Fruit fly (Drosophila melanogaster): Measurements from ENCODE around the gene Serinc.

The Serinc gene

dm6 chr3L:16385252-16385879 is 27.2 kb upstream of the Serinc start (continued):
- no peak for TF ChIP-seq ara (GFP tag; IDR thresholded peaks at IDR 0.05)
- TF ChIP-seq Usf (GFP tag; optimal IDR thresholded peaks at IDR 0.05) = no peak
- no peak for TF ChIP-seq CG12071 (GFP tag; optimal IDR thresholded peaks at IDR 0.05)
- peak; percentile 74 for TF ChIP-seq nom (GFP tag; optimal IDR thresholded peaks at IDR 0.05)
- TF ChIP-seq bcd (GFP tag; optimal IDR thresholded peaks at IDR 0.05) = no peak
- TF ChIP-seq repo (GFP tag; optimal IDR thresholded peaks at IDR 0.05) = no peak
- no peak for TF ChIP-seq CG2116 (GFP tag; optimal IDR thresholded peaks at IDR 0.05)
- TF ChIP-seq CG10979 (tag; optimal IDR thresholded peaks at IDR 0.05) = no peak
- no peak for TF ChIP-seq CG3847 (GFP tag; IDR thresholded peaks at IDR 0.05)
- TF ChIP-seq CG15011 (GFP tag; optimal IDR thresholded peaks at IDR 0.05) = no peak
- TF ChIP-seq Max (GFP tag; optimal IDR thresholded peaks at IDR 0.05) = no peak
- TF ChIP-seq CG8281 (tag; optimal IDR thresholded peaks at IDR 0.05) = no peak
- TF ChIP-seq CG4617 (GFP tag; optimal IDR thresholded peaks at IDR 0.05; ENCODE audit: borderline replicate concordance) = peak; percentile 30
- no peak for TF ChIP-seq ind (GFP tag; optimal IDR thresholded peaks at IDR 0.05)
- no peak for TF ChIP-seq sens-2 (GFP tag; IDR thresholded peaks at IDR 0.05)
- no peak for TF ChIP-seq Gsc (GFP tag; IDR thresholded peaks at IDR 0.05)
- TF ChIP-seq Neu2 (GFP tag; optimal IDR thresholded peaks at IDR 0.05; ENCODE audit: borderline replicate concordance) = no peak
- TF ChIP-seq CG11398 (GFP tag; optimal IDR thresholded peaks at IDR 0.05) = no peak
- no peak for TF ChIP-seq CG3838 (GFP tag; optimal IDR thresholded peaks at IDR 0.05)
- 0 out of 2 replicates have a peak, but pooled peaks have one; percentile 21 for TF ChIP-seq Scr (GFP tag; IDR thresholded peaks at IDR 0.05; ENCODE audit: partially characterized antibody)
- no peak for TF ChIP-seq CG3407 (GFP tag; optimal IDR thresholded peaks at IDR 0.05)
- TF ChIP-seq CrebB (tag; optimal IDR thresholded peaks at IDR 0.05) = peak; percentile 16
- no peak for TF ChIP-seq pzg (GFP tag; optimal IDR thresholded peaks at IDR 0.05)
- TF ChIP-seq CG8089 (GFP tag; optimal IDR thresholded peaks at IDR 0.05) = no peak
- no peak for TF ChIP-seq vvl (GFP tag; IDR thresholded peaks at IDR 0.05)
- TF ChIP-seq exex (tag; optimal IDR thresholded peaks at IDR 0.05) = peak; percentile 5
- TF ChIP-seq Bteb2 (GFP tag; optimal IDR thresholded peaks at IDR 0.05) = no peak
- TF ChIP-seq scrt (GFP tag; optimal IDR thresholded peaks at IDR 0.05) = no peak
- TF ChIP-seq CG4820 (GFP tag; optimal IDR thresholded peaks at IDR 0.05) = no peak
- no peak for TF ChIP-seq CG11695 (GFP tag; IDR thresholded peaks at IDR 0.05)
- TF ChIP-seq vfl (GFP tag; optimal IDR thresholded peaks at IDR 0.05) = no peak
- TF ChIP-seq CG17802 (tag; optimal IDR thresholded peaks at IDR 0.05) = no peak
- peak; percentile 63 for TF ChIP-seq MESR4 (GFP tag; optimal IDR thresholded peaks at IDR 0.05)
- peak; percentile 97 for TF ChIP-seq cg (GFP tag; optimal IDR thresholded peaks at IDR 0.05)
- TF ChIP-seq HmgD (GFP tag; optimal IDR thresholded peaks at IDR 0.05) = no peak
- no peak for TF ChIP-seq CG33213 (GFP tag; optimal IDR thresholded peaks at IDR 0.05)
- no peak for TF ChIP-seq tna (GFP tag; IDR thresholded peaks at IDR 0.05; ENCODE audit: partially characterized antibody)
- no peak for TF ChIP-seq nerfin-2 (GFP tag; IDR thresholded peaks at IDR 0.05; ENCODE audit: partially characterized antibody)
- TF ChIP-seq row (GFP tag; IDR thresholded peaks at IDR 0.05) = no peak
- TF ChIP-seq p53 (GFP tag; optimal IDR thresholded peaks at IDR 0.05) = no peak
- no peak for TF ChIP-seq CG10654 (GFP tag; optimal IDR thresholded peaks at IDR 0.05)
- TF ChIP-seq CG12391 (tag; optimal IDR thresholded peaks at IDR 0.05) = no peak
- TF ChIP-seq CG13287 (GFP tag; IDR thresholded peaks at IDR 0.05; ENCODE audit: partially characterized antibody) = no peak
- TF ChIP-seq CG7987 (GFP tag; optimal IDR thresholded peaks at IDR 0.05) = peak; percentile 67
- TF ChIP-seq CG9437 (GFP tag; optimal IDR thresholded peaks at IDR 0.05) = no peak
- no peak for TF ChIP-seq mam (GFP tag; optimal IDR thresholded peaks at IDR 0.05)
- TF ChIP-seq BEAF-32 (GFP tag; optimal IDR thresholded peaks at IDR 0.05) = no peak
- no peak for TF ChIP-seq nmo (GFP tag; optimal IDR thresholded peaks at IDR 0.05)
- no peak for TF ChIP-seq Nf-YA (GFP tag; IDR thresholded peaks at IDR 0.05)
- peak; percentile 48 for TF ChIP-seq cwo (GFP tag; optimal IDR thresholded peaks at IDR 0.05)

Data from whole organism, embryonic.